Worm (Caenorhabditis elegans) whole organism, L1 larva: ENCODE results near the gene C32D5.11.

ENCODE experiments used
- C04F5.9 ChIP-seq: sonication (generic microtip); optimal IDR thresholded peaks from 2 replicates; lab custom pipeline; 2016; ENCODE audit warnings: missing genetic modification characterization, missing compliant biosample characterization
- C16A3.4 ChIP-seq: fragments of 150-350 bp; optimal IDR thresholded peaks from 2 replicates; lab custom pipeline; 2014; ENCODE audit warnings: missing biosample characterization, missing genetic modification characterization
- C34B4.2 ChIP-seq: sonication (generic microtip); optimal IDR thresholded peaks from 2 replicates; lab custom pipeline; 2017; ENCODE audit warnings: mild to moderate bottlenecking, missing genetic modification characterization, missing compliant biosample characterization
- Y116A8C.19 ChIP-seq: sonication (generic microtip); optimal IDR thresholded peaks from 2 replicates; lab custom pipeline; 2016; ENCODE audit warnings: missing compliant biosample characterization, missing genetic modification characterization, borderline replicate concordance
- aha-1 ChIP-seq: fragments of 150-350 bp; optimal IDR thresholded peaks from 2 replicates; lab custom pipeline; 2014; ENCODE audit warnings: missing biosample characterization, missing genetic modification characterization
- alr-1 ChIP-seq: fragments of 200-800 bp; sonication (Bioruptor generic); optimal IDR thresholded peaks from 2 replicates; lab custom pipeline; 2018; ENCODE audit warnings: borderline replicate concordance, mild to moderate bottlenecking, missing genetic modification characterization, missing compliant biosample characterization
- ceh-63 ChIP-seq: fragments of 200-800 bp; sonication (Bioruptor generic); optimal IDR thresholded peaks from 2 replicates; lab custom pipeline; 2018; ENCODE audit warnings: mild to moderate bottlenecking, missing genetic modification characterization, missing compliant biosample characterization
- ceh-90 ChIP-seq: sonication (generic microtip); optimal IDR thresholded peaks from 2 replicates; lab custom pipeline; 2016; ENCODE audit warnings: missing genetic modification characterization, missing compliant biosample characterization
- dpl-1 ChIP-seq, 3 experiments: fragments of 150-350 bp in 2 of 3; sonication (generic microtip) in 1 of 3; optimal IDR thresholded peaks; 2 replicates each; lab custom pipeline; 2014 to 2017; ENCODE audit warnings: missing biosample characterization in 3 of 3, missing genetic modification characterization in 3 of 3, missing genetic modification reagents in 3 of 3
- dsc-1 ChIP-seq: sonication (generic microtip); optimal IDR thresholded peaks from 2 replicates; lab custom pipeline; 2016; ENCODE audit warnings: mild to moderate bottlenecking, missing genetic modification characterization, missing compliant biosample characterization
- efl-3 ChIP-seq: fragments of 200-800 bp; sonication (Bioruptor generic); optimal IDR thresholded peaks from 2 replicates; lab custom pipeline; 2018; ENCODE audit warnings: mild to moderate bottlenecking, missing genetic modification characterization, missing compliant biosample characterization
- egl-13 ChIP-seq: sonication (generic microtip); optimal IDR thresholded peaks from 2 replicates; lab custom pipeline; 2016; ENCODE audit warnings: missing genotype, missing genetic modification reagents, missing genetic modification characterization, missing compliant biosample characterization
- elt-2 ChIP-seq: sonication (generic microtip); optimal IDR thresholded peaks from 2 replicates; lab custom pipeline; 2016; ENCODE audit warnings: missing genetic modification characterization, mild to moderate bottlenecking, inconsistent platforms, missing compliant biosample characterization, missing genetic modification reagents
- elt-3 ChIP-seq, 6 experiments: fragments of 150-350 bp in 1 of 6; sonication (generic microtip); optimal IDR thresholded peaks; 2 replicates each; lab custom pipeline; 2017 to 2018; ENCODE audit warnings: missing biosample characterization in 6 of 6, missing genetic modification characterization in 6 of 6, inconsistent platforms in 1 of 6
- fkh-10 ChIP-seq: sonication (generic microtip); optimal IDR thresholded peaks from 2 replicates; lab custom pipeline; 2017; ENCODE audit warnings: missing biosample characterization, missing genetic modification reagents, missing genetic modification characterization
- fkh-8 ChIP-seq: sonication (generic microtip); optimal IDR thresholded peaks from 2 replicates; lab custom pipeline; 2016; ENCODE audit warnings: mild to moderate bottlenecking, missing genetic modification characterization, missing compliant biosample characterization
- fos-1 ChIP-seq: fragments of 150-350 bp; optimal IDR thresholded peaks from 2 replicates; lab custom pipeline; 2014; ENCODE audit warnings: missing biosample characterization, missing genetic modification characterization
- hlh-17 ChIP-seq: fragments of 200-800 bp; sonication (Bioruptor generic); optimal IDR thresholded peaks from 2 replicates; lab custom pipeline; 2018; ENCODE audit warnings: missing genetic modification characterization, mild to moderate bottlenecking, missing compliant biosample characterization, moderate library complexity, borderline replicate concordance
- isw-1 ChIP-seq: fragments of 200-800 bp; sonication (Bioruptor generic); IDR thresholded peaks from 2 replicates; pipeline ENCODE4 v1.3.6; 2022; ENCODE audit warnings: missing genetic modification characterization, missing compliant biosample characterization
- jun-1 ChIP-seq: fragments of 150-350 bp; optimal IDR thresholded peaks from 2 replicates; lab custom pipeline; 2014; ENCODE audit warnings: missing biosample characterization, missing genetic modification reagents, missing genetic modification characterization
- lin-13 ChIP-seq: fragments of 150-350 bp; optimal IDR thresholded peaks from 2 replicates; lab custom pipeline; 2014; ENCODE audit warnings: missing biosample characterization, missing genetic modification reagents, missing genetic modification characterization
- lin-14 ChIP-seq: fragments of 200-800 bp; sonication (Bioruptor generic); optimal IDR thresholded peaks from 2 replicates; lab custom pipeline; 2018; ENCODE audit warnings: mild to moderate bottlenecking, missing genetic modification characterization, moderate library complexity, missing compliant biosample characterization
- lin-15B ChIP-seq: fragments of 150-350 bp; sonication (generic microtip); optimal IDR thresholded peaks from 3 replicates; lab custom pipeline; 2014; ENCODE audit warnings: missing biosample characterization, missing genetic modification characterization
- lin-35 ChIP-seq, 2 experiments: fragments of 150-350 bp; optimal IDR thresholded peaks; 2 replicates each; lab custom pipeline; 2014; ENCODE audit warnings: missing biosample characterization in 2 of 2, missing genetic modification characterization in 2 of 2, missing genetic modification reagents in 2 of 2
- lsy-2 ChIP-seq, 2 experiments: fragments of 150-350 bp; optimal IDR thresholded peaks; 2 replicates each; lab custom pipeline; 2014; ENCODE audit warnings: missing biosample characterization in 2 of 2, missing genetic modification characterization in 2 of 2
- mdl-1 ChIP-seq, 2 experiments: fragments of 150-350 bp; optimal IDR thresholded peaks; 2 replicates each; lab custom pipeline; 2014 to 2017; ENCODE audit warnings: missing biosample characterization in 2 of 2, missing genetic modification characterization in 2 of 2, inconsistent platforms in 1 of 2
- mep-1 ChIP-seq: fragments of 150-350 bp; optimal IDR thresholded peaks from 2 replicates; lab custom pipeline; 2014; ENCODE audit warnings: missing biosample characterization, missing genetic modification characterization
- nhr-12 ChIP-seq: sonication (generic microtip); optimal IDR thresholded peaks from 2 replicates; lab custom pipeline; 2017; ENCODE audit warnings: missing biosample characterization, missing genetic modification characterization
- nhr-237 ChIP-seq: fragments of 150-350 bp; optimal IDR thresholded peaks from 2 replicates; lab custom pipeline; 2014; ENCODE audit warnings: missing biosample characterization, missing genetic modification characterization
- nhr-28 ChIP-seq: fragments of 150-350 bp; optimal IDR thresholded peaks from 2 replicates; lab custom pipeline; 2014; ENCODE audit warnings: missing biosample characterization, missing genetic modification characterization
- nhr-47 ChIP-seq: sonication (generic microtip); optimal IDR thresholded peaks from 2 replicates; lab custom pipeline; 2016; ENCODE audit warnings: mild to moderate bottlenecking, missing genetic modification characterization, moderate library complexity, missing compliant biosample characterization
- nhr-71 ChIP-seq: sonication (generic microtip); optimal IDR thresholded peaks from 2 replicates; lab custom pipeline; 2016; ENCODE audit warnings: mild to moderate bottlenecking, missing genetic modification characterization, moderate library complexity, missing compliant biosample characterization
- nhr-90 ChIP-seq: sonication (generic microtip); optimal IDR thresholded peaks from 2 replicates; lab custom pipeline; 2016; ENCODE audit warnings: mild to moderate bottlenecking, missing genetic modification characterization, missing compliant biosample characterization; ENCODE audit not compliant: poor library complexity
- pag-3 ChIP-seq: sonication (generic microtip); optimal IDR thresholded peaks from 2 replicates; lab custom pipeline; 2017; ENCODE audit warnings: missing genetic modification characterization, mild to moderate bottlenecking, missing compliant biosample characterization, antibody characterized with exemption, borderline replicate concordance; ENCODE audit not compliant: insufficient read depth
- pax-3 ChIP-seq: fragments of 200-800 bp; sonication (Bioruptor generic); optimal IDR thresholded peaks from 2 replicates; lab custom pipeline; 2018; ENCODE audit warnings: mild to moderate bottlenecking, missing genetic modification characterization, moderate library complexity, missing compliant biosample characterization
- pqm-1 ChIP-seq: sonication (generic microtip); optimal IDR thresholded peaks from 3 replicates; lab custom pipeline; 2017; ENCODE audit warnings: missing biosample characterization, missing genetic modification characterization
- skn-1 ChIP-seq: fragments of 150-350 bp; optimal IDR thresholded peaks from 2 replicates; lab custom pipeline; 2014; ENCODE audit warnings: missing biosample characterization, missing genetic modification characterization
- sox-4 ChIP-seq: sonication (generic microtip); optimal IDR thresholded peaks from 2 replicates; lab custom pipeline; 2016; ENCODE audit warnings: missing genetic modification characterization, missing compliant biosample characterization
- sptf-1 ChIP-seq: fragments of 150-350 bp; optimal IDR thresholded peaks from 2 replicates; lab custom pipeline; 2014; ENCODE audit warnings: missing biosample characterization, missing genetic modification characterization
- sup-37 ChIP-seq: fragments of 200-800 bp; sonication (Bioruptor generic); optimal IDR thresholded peaks from 2 replicates; lab custom pipeline; 2018; ENCODE audit warnings: mild to moderate bottlenecking, missing genetic modification characterization, missing compliant biosample characterization
- tlp-1 ChIP-seq: fragments of 150-350 bp; optimal IDR thresholded peaks from 2 replicates; lab custom pipeline; 2014; ENCODE audit warnings: missing biosample characterization, missing genetic modification characterization
- unc-30 ChIP-seq: sonication (generic microtip); optimal IDR thresholded peaks from 2 replicates; lab custom pipeline; 2017; ENCODE audit warnings: missing biosample characterization, missing genetic modification characterization
- unc-62 ChIP-seq: fragments of 150-350 bp; optimal IDR thresholded peaks from 2 replicates; lab custom pipeline; 2014; ENCODE audit warnings: missing biosample characterization, missing genetic modification reagents, missing genetic modification characterization
- vab-15 ChIP-seq: sonication (generic microtip); optimal IDR thresholded peaks from 2 replicates; lab custom pipeline; 2017; ENCODE audit warnings: missing genotype, mild to moderate bottlenecking, missing genetic modification characterization, missing compliant biosample characterization
- zip-4 ChIP-seq: fragments of 200-800 bp; sonication (Bioruptor generic); optimal IDR thresholded peaks from 2 replicates; lab custom pipeline; 2018; ENCODE audit warnings: mild to moderate bottlenecking, missing genetic modification characterization, moderate library complexity, missing compliant biosample characterization
- ztf-4 ChIP-seq: fragments of 150-350 bp; optimal IDR thresholded peaks from 2 replicates; lab custom pipeline; 2014; ENCODE audit warnings: missing biosample characterization, missing genetic modification characterization

The C32D5.11 gene

ce11 chrII:6311459-6311858, 43.8 kb downstream of the C32D5.11 start:
- TF ChIP-seq fkh-8 (peak; percentile 69), jun-1 (tag; lab: Kevin White, UChicago) (no peak), fkh-10 (peak; percentile 46), ceh-63 (GFP tag; lab: Kevin White, UChicago) (no peak), pqm-1 (tag; lab: Kevin White, UChicago) (no peak), nhr-237 (tag; lab: Kevin White, UChicago) (no peak), nhr-12 (no peak), lsy-2 (tag; optimal IDR thresholded peaks at IDR 0.05; lab: Kevin White, UChicago) (no peak), unc-62 (GFP tag; lab: Kevin White, UChicago) (no peak), dpl-1 (GFP tag; optimal IDR thresholded peaks at IDR 0.05; lab: Kevin White, UChicago) (no peak), vab-15 (tag; lab: Kevin White, UChicago) (no peak), pax-3 (tag; lab: Kevin White, UChicago) (peak; percentile 21), pag-3 (no peak), unc-30 (tag; lab: Kevin White, UChicago) (no peak), isw-1 (GFP tag; lab: Robert Waterston, UW) (no peak), nhr-90 (no peak), Y116A8C.19 (tag; lab: Kevin White, UChicago) (no peak), skn-1 (tag; lab: Kevin White, UChicago) (no peak), nhr-47 (tag; lab: Kevin White, UChicago) (peak; percentile 10), aha-1 (no peak), mdl-1 (tag; optimal IDR thresholded peaks at IDR 0.05; lab: Kevin White, UChicago) (no peak), elt-3 (tag; optimal IDR thresholded peaks at IDR 0.05; lab: Kevin White, UChicago) (no peak), dsc-1 (no peak), C04F5.9 (no peak), nhr-71 (tag; lab: Kevin White, UChicago) (peak; percentile 51), sup-37 (GFP tag; lab: Kevin White, UChicago) (no peak), alr-1 (tag; lab: Kevin White, UChicago) (no peak), tlp-1 (tag; lab: Kevin White, UChicago) (no peak), efl-3 (GFP tag; lab: Kevin White, UChicago) (no peak), sptf-1 (no peak), egl-13 (no peak), sox-4 (tag; lab: Kevin White, UChicago) (no peak), C34B4.2 (tag; lab: Kevin White, UChicago) (no peak), fos-1 (tag; lab: Kevin White, UChicago) (no peak), elt-2 (tag; lab: Kevin White, UChicago) (no peak), ztf-4 (tag; lab: Kevin White, UChicago) (no peak), lin-13 (GFP tag; lab: Kevin White, UChicago) (no peak), lin-35 (GFP tag; optimal IDR thresholded peaks at IDR 0.05; lab: Kevin White, UChicago) (no peak), lin-15B (tag; lab: Kevin White, UChicago) (no peak), ceh-90 (tag; lab: Kevin White, UChicago) (no peak), lin-14 (GFP tag; lab: Kevin White, UChicago) (peak; percentile 7), mep-1 (tag; lab: Kevin White, UChicago) (no peak), hlh-17 (GFP tag; lab: Kevin White, UChicago) (no peak), C16A3.4 (tag; lab: Kevin White, UChicago) (no peak), nhr-28 (no peak), zip-4 (no peak)
